Worm (Caenorhabditis elegans): ENCODE measurements around the gene ctsa-1.1.

ctsa-1.1 gene

ce11 chrII:4772441-4772840 lies 35.0 kb downstream of the ctsa-1.1 start:
- TF ChIP-seq hlh-11 (tag; optimal IDR thresholded peaks at IDR 0.05) (peak; percentile 33), ceh-28 (tag; optimal IDR thresholded peaks at IDR 0.05) (no peak), D1046.2 (GFP tag; IDR thresholded peaks at IDR 0.05) (no peak), nhr-42 (GFP tag; IDR thresholded peaks at IDR 0.05) (no peak), skn-1 (tag; optimal IDR thresholded peaks at IDR 0.05) (no peak), F49E8.2 (tag; optimal IDR thresholded peaks at IDR 0.05; ENCODE audit: borderline replicate concordance) (no peak), fos-1 (tag; optimal IDR thresholded peaks at IDR 0.05) (no peak), snpc-1.2 (GFP tag; IDR thresholded peaks at IDR 0.05) (no peak), madf-5 (GFP tag; IDR thresholded peaks at IDR 0.05) (no peak), nhr-77 (tag; optimal IDR thresholded peaks at IDR 0.05) (no peak), nhr-41 (GFP tag; IDR thresholded peaks at IDR 0.05) (no peak), tag-97 (GFP tag; IDR thresholded peaks at IDR 0.05) (no peak), ztf-7 (tag; optimal IDR thresholded peaks at IDR 0.05) (no peak), nhr-11 (tag; optimal IDR thresholded peaks at IDR 0.05) (no peak), egl-27 (tag; optimal IDR thresholded peaks at IDR 0.05) (no peak), zfp-2 (tag; optimal IDR thresholded peaks at IDR 0.05) (no peak), ctbp-1 (GFP tag; IDR thresholded peaks at IDR 0.05) (no peak), mes-2 (tag; optimal IDR thresholded peaks at IDR 0.05; ENCODE audit: poor library complexity, severe bottlenecking) (no peak), php-3 (GFP tag; IDR thresholded peaks at IDR 0.05) (no peak), nhr-25 (tag; optimal IDR thresholded peaks at IDR 0.05; ENCODE audit: borderline replicate concordance, insufficient read depth) (peak; percentile 26), T26A8.4 (GFP tag; IDR thresholded peaks at IDR 0.05) (no peak), nhr-48 (tag; optimal IDR thresholded peaks at IDR 0.05) (peak; percentile 23), nhr-10 (tag; optimal IDR thresholded peaks at IDR 0.05) (no peak), ztf-11 (tag; optimal IDR thresholded peaks at IDR 0.05) (no peak), daf-16 (GFP tag; optimal IDR thresholded peaks at IDR 0.05) (no peak), daf-16 (tag; optimal IDR thresholded peaks at IDR 0.05) (no peak), egl-43 (GFP tag; IDR thresholded peaks at IDR 0.05) (no peak), zip-11 (GFP tag; IDR thresholded peaks at IDR 0.05) (no peak), zip-2 (tag; optimal IDR thresholded peaks at IDR 0.05) (no peak), R02D3.7 (tag; optimal IDR thresholded peaks at IDR 0.05) (no peak), aha-1 (tag) (peak; percentile 47), ceh-62 (tag; optimal IDR thresholded peaks at IDR 0.05) (no peak), madf-9 (GFP tag; conservative IDR thresholded peaks at IDR 0.05) (no peak), unc-130 (GFP tag; optimal IDR thresholded peaks at IDR 0.05) (no peak), vab-7 (GFP tag; IDR thresholded peaks at IDR 0.05) (no peak), rbr-2 (tag; optimal IDR thresholded peaks at IDR 0.05) (no peak), spr-3 (GFP tag; optimal IDR thresholded peaks at IDR 0.05) (no peak), ZK546.5 (tag; optimal IDR thresholded peaks at IDR 0.05) (no peak), lim-7 (GFP tag; IDR thresholded peaks at IDR 0.05) (no peak), mdt-29 (GFP tag; IDR thresholded peaks at IDR 0.05) (no peak), lin-13 (GFP tag; optimal IDR thresholded peaks at IDR 0.05) (no peak), ceh-82 (tag; optimal IDR thresholded peaks at IDR 0.05) (no peak), Y75B8A.6 (GFP tag; IDR thresholded peaks at IDR 0.05) (no peak), daf-8 (GFP tag; IDR thresholded peaks at IDR 0.05) (no peak), nhr-28 (tag; optimal IDR thresholded peaks at IDR 0.05) (peak; percentile 32), lsy-2 (tag; optimal IDR thresholded peaks at IDR 0.05) (no peak), jun-1 (tag; optimal IDR thresholded peaks at IDR 0.05) (no peak), cey-2 (tag; optimal IDR thresholded peaks at IDR 0.05; ENCODE audit: borderline replicate concordance, insufficient read depth) (no peak), dve-1 (tag; optimal IDR thresholded peaks at IDR 0.05; ENCODE audit: insufficient read depth) (peak; percentile 35), Y105C5A.15 (GFP tag; IDR thresholded peaks at IDR 0.05) (no peak)
